Worm (Caenorhabditis elegans): ENCODE measurements around the gene F20A1.4.

DNA sequence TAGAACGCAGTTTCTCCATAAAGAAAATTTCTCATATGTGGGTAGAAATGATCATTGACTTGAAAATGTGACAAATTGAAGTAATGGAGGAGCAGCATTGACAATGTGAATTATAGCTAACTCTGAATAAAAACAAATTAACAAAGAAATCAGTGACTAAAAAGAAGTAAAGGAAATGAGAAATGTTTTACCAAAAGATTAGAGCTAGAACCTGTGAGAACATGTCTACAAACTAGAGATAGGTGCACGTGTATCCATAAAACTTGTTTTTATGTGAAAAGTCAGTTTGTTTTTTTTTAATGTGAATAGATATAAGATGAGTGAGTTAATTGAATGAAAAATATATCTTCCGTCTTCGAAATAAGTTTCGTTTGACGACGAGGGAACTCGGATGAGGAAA lies 42.7 kb downstream of the F20A1.4 start, which contains the start of gene sre-12:
- TF ChIP-seq gmeb-1 (tag; optimal IDR thresholded peaks at IDR 0.05) (no peak), unc-62 (GFP tag; optimal IDR thresholded peaks at IDR 0.05) (no peak), snpc-4 (tag; optimal IDR thresholded peaks at IDR 0.05) (no peak)
